Worm (Caenorhabditis elegans) whole organism, young adult: ENCODE results near the gene srbc-62.

Experiments
- Y53F4B.3 ChIP-seq: fragments of 200-800 bp; sonication (Bioruptor generic); IDR thresholded peaks from 2 replicates; pipeline ENCODE4 v1.3.6; 2022; ENCODE audit warnings: missing genetic modification reagents, missing genetic modification characterization, missing compliant biosample characterization
- athp-1 ChIP-seq: sonication (generic microtip); optimal IDR thresholded peaks from 2 replicates; lab custom pipeline; 2017; ENCODE audit warnings: mild to moderate bottlenecking, missing genetic modification characterization, missing compliant biosample characterization
- efl-1 ChIP-seq: fragments of 150-350 bp; optimal IDR thresholded peaks from 2 replicates; lab custom pipeline; 2014; ENCODE audit warnings: missing biosample characterization, missing genetic modification reagents, missing genetic modification characterization
- gei-17 ChIP-seq: fragments of 200-800 bp; sonication (Bioruptor generic); optimal IDR thresholded peaks from 2 replicates; lab custom pipeline; 2018; ENCODE audit warnings: mild to moderate bottlenecking, missing genetic modification characterization, missing compliant biosample characterization
- him-1 ChIP-seq: sonication (generic microtip); optimal IDR thresholded peaks from 2 replicates; lab custom pipeline; 2016; ENCODE audit warnings: missing genotype, missing genetic modification reagents, missing genetic modification characterization, missing compliant biosample characterization
- let-607 ChIP-seq, 2 experiments: fragments of 200-800 bp in 1 of 2; sonication (Bioruptor generic) in 1 of 2; sonication (generic microtip) in 1 of 2; optimal IDR thresholded peaks; 2 replicates each; lab custom pipeline; 2016 to 2018; ENCODE audit warnings: mild to moderate bottlenecking in 2 of 2, missing compliant biosample characterization in 2 of 2, missing genetic modification characterization in 2 of 2, moderate library complexity in 2 of 2, missing genotype in 1 of 2
- lsl-1 ChIP-seq: fragments of 200-800 bp; sonication (Bioruptor generic); optimal IDR thresholded peaks from 2 replicates; lab custom pipeline; 2018; ENCODE audit warnings: mild to moderate bottlenecking, missing genetic modification characterization, moderate library complexity, missing compliant biosample characterization
- nfyb-1 ChIP-seq: fragments of 200-800 bp; sonication (Bioruptor generic); IDR thresholded peaks from 2 replicates; pipeline ENCODE4 v1.3.6; 2022; ENCODE audit warnings: missing genetic modification reagents, missing genetic modification characterization, missing compliant biosample characterization
- snpc-4 ChIP-seq, 5 experiments: fragments of 150-350 bp in 1 of 5; sonication (generic microtip) in 4 of 5; optimal IDR thresholded peaks; 2 replicates each; lab custom pipeline; 2014 to 2018; ENCODE audit warnings: missing genetic modification characterization in 5 of 5, missing biosample characterization in 3 of 5, antibody characterized with exemption in 2 of 5, mild to moderate bottlenecking in 2 of 5, missing compliant biosample characterization in 2 of 5, missing genotype in 2 of 5, moderate library complexity in 2 of 5, missing genetic modification reagents in 1 of 5

DNA sequence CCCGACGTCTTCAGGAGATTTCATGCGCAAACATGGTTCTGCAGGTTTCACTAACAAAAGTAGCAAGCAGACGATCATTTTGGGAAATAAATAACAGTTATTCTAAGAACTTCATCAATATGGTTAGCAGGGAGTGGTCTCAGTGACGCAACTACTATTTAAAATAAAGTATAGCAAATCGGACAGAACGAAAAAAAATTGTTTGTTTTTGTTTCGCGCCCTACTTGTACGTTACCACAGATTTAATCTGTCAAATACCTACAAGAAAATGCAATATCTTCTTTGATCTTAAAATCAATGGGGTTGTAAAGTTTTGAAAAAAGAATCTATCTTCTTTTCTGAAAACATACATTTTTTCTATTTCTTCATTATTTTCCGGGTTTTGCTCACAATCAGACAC, 18.9 kb upstream of the srbc-62 start, which contains the start of gene srz-96:
- TF ChIP-seq efl-1, result no peak
- no peak for TF ChIP-seq lsl-1 (GFP tag; lab: Kevin White, UChicago)
- no peak for TF ChIP-seq gei-17 (GFP tag; lab: Kevin White, UChicago)
- TF ChIP-seq let-607 (tag; optimal IDR thresholded peaks at IDR 0.05; lab: Kevin White, UChicago), result no peak
- TF ChIP-seq snpc-4 (GFP tag; optimal IDR thresholded peaks at IDR 0.05; lab: Kevin White, UChicago), result no peak
- no peak for TF ChIP-seq snpc-4 (tag; optimal IDR thresholded peaks at IDR 0.05; lab: Kevin White, UChicago)
- TF ChIP-seq him-1 (tag; lab: Kevin White, UChicago), result no peak
- TF ChIP-seq Y53F4B.3 (GFP tag; lab: Robert Waterston, UW), result no peak
- no peak for TF ChIP-seq nfyb-1 (GFP tag; lab: Robert Waterston, UW)
- TF ChIP-seq athp-1 (tag; lab: Kevin White, UChicago), result no peak
